Fruit fly (Drosophila melanogaster) whole organism, embryonic: ENCODE measurements around the gene CG33986.

Source experiments
- Bgb ChIP-seq: fragments of 200-800 bp; sonication (Bioruptor generic); IDR thresholded peaks from 2 replicates; pipeline ENCODE4 v1.3.6; 2022; ENCODE audit warnings: missing biosample characterization, missing genetic modification characterization; ENCODE audit not compliant: partially characterized antibody
- CG10565 ChIP-seq: fragments of 200-800 bp; sonication (Bioruptor generic); optimal IDR thresholded peaks from 3 replicates; lab custom pipeline; 2016; ENCODE audit warnings: missing biosample characterization, mild to moderate bottlenecking, missing genetic modification characterization
- CG11723 ChIP-seq: fragments of 200-800 bp; sonication (Bioruptor generic); optimal IDR thresholded peaks from 2 replicates; lab custom pipeline; 2017; ENCODE audit warnings: missing biosample characterization, mild to moderate bottlenecking, missing genetic modification characterization
- CG12299 ChIP-seq: fragments of 200-800 bp; sonication (Bioruptor generic); optimal IDR thresholded peaks from 2 replicates; lab custom pipeline; 2018; ENCODE audit warnings: missing biosample characterization, mild to moderate bottlenecking, missing genetic modification characterization
- CG13287 ChIP-seq: fragments of 200-800 bp; sonication (Bioruptor generic); IDR thresholded peaks from 2 replicates; pipeline ENCODE4 v1.3.6; 2022; ENCODE audit warnings: missing biosample characterization, missing genetic modification characterization; ENCODE audit not compliant: partially characterized antibody
- CG16863 ChIP-seq: fragments of 200-800 bp; sonication (Bioruptor generic); optimal IDR thresholded peaks from 3 replicates; lab custom pipeline; 2016; ENCODE audit warnings: missing biosample characterization, missing genetic modification characterization
- CG17361 ChIP-seq: fragments of 200-800 bp; sonication (Bioruptor generic); IDR thresholded peaks from 3 replicates; pipeline ENCODE4 v1.3.6; 2022; ENCODE audit warnings: missing biosample characterization, missing genetic modification characterization
- CG31441 ChIP-seq: fragments of 200-800 bp; sonication (Bioruptor generic); IDR thresholded peaks from 2 replicates; pipeline ENCODE4 v1.3.6; 2022; ENCODE audit warnings: missing biosample characterization, missing genetic modification characterization
- CG33213 ChIP-seq: fragments of 200-800 bp; sonication (Bioruptor generic); optimal IDR thresholded peaks from 3 replicates; lab custom pipeline; 2016; ENCODE audit warnings: missing biosample characterization, missing genetic modification characterization
- CG4854 ChIP-seq: fragments of 200-800 bp; sonication (Bioruptor generic); optimal IDR thresholded peaks from 2 replicates; lab custom pipeline; 2016; ENCODE audit warnings: missing biosample characterization, missing genetic modification characterization, inconsistent platforms
- CG7928 ChIP-seq: fragments of 200-800 bp; sonication (Bioruptor generic); optimal IDR thresholded peaks from 2 replicates; lab custom pipeline; 2017; ENCODE audit warnings: missing biosample characterization, mild to moderate bottlenecking, missing genetic modification characterization
- CG7963 ChIP-seq: fragments of 200-800 bp; sonication (Bioruptor generic); IDR thresholded peaks from 3 replicates; pipeline ENCODE4 v1.3.6; 2022; ENCODE audit warnings: missing biosample characterization, missing genetic modification characterization; ENCODE audit not compliant: partially characterized antibody
- CG7987 ChIP-seq: fragments of 200-800 bp; sonication (Bioruptor generic); optimal IDR thresholded peaks from 2 replicates; lab custom pipeline; 2018; ENCODE audit warnings: missing biosample characterization, mild to moderate bottlenecking, missing genetic modification characterization, moderate library complexity
- CG9932 ChIP-seq: fragments of 200-800 bp; sonication (Bioruptor generic); IDR thresholded peaks from 2 replicates; pipeline ENCODE4 v1.3.6; 2022; ENCODE audit warnings: missing biosample characterization, missing genetic modification characterization
- E2f1 ChIP-seq: fragments of 200-800 bp; sonication (Bioruptor generic); IDR thresholded peaks from 2 replicates; pipeline ENCODE4 v1.3.6; 2022; ENCODE audit warnings: missing biosample characterization, missing genetic modification characterization
- ERR ChIP-seq: fragments of 200-800 bp; sonication (Bioruptor generic); optimal IDR thresholded peaks from 2 replicates; lab custom pipeline; 2016; ENCODE audit warnings: missing biosample characterization, missing genetic modification characterization
- H15 ChIP-seq: fragments of 200-800 bp; sonication (Bioruptor generic); IDR thresholded peaks from 3 replicates; pipeline ENCODE4 v1.3.6; 2022; ENCODE audit warnings: missing biosample characterization, missing genetic modification characterization
- Hr3 ChIP-seq: fragments of 200-800 bp; sonication (Bioruptor generic); optimal IDR thresholded peaks from 3 replicates; lab custom pipeline; 2016; ENCODE audit warnings: missing biosample characterization, missing genetic modification characterization
- Nf-YA ChIP-seq: fragments of 200-800 bp; sonication (Bioruptor generic); IDR thresholded peaks from 2 replicates; pipeline ENCODE4 v1.3.6; 2022; ENCODE audit warnings: missing biosample characterization, missing genetic modification characterization
- Side ChIP-seq: fragments of 200-800 bp; sonication (Bioruptor generic); optimal IDR thresholded peaks from 2 replicates; lab custom pipeline; 2016; ENCODE audit warnings: missing biosample characterization, missing genetic modification characterization
- amos ChIP-seq: fragments of 200-800 bp; sonication (Bioruptor generic); IDR thresholded peaks from 2 replicates; pipeline ENCODE4 v1.3.6; 2022; ENCODE audit warnings: missing biosample characterization, missing genetic modification characterization; ENCODE audit not compliant: partially characterized antibody
- ap ChIP-seq: fragments of 200-800 bp; sonication (Bioruptor generic); IDR thresholded peaks from 2 replicates; pipeline ENCODE4 v1.3.6; 2022; ENCODE audit warnings: missing biosample characterization, missing genetic modification characterization
- bcd ChIP-seq: fragments of 200-800 bp; sonication (Bioruptor generic); optimal IDR thresholded peaks from 2 replicates; lab custom pipeline; 2017; ENCODE audit warnings: missing biosample characterization, mild to moderate bottlenecking, missing genetic modification characterization
- dati ChIP-seq: fragments of 200-800 bp; sonication (Bioruptor generic); IDR thresholded peaks from 2 replicates; pipeline ENCODE4 v1.3.6; 2022; ENCODE audit warnings: missing biosample characterization, missing genetic modification characterization
- dmrt99B ChIP-seq: fragments of 200-800 bp; sonication (Bioruptor generic); optimal IDR thresholded peaks from 2 replicates; lab custom pipeline; 2018; ENCODE audit warnings: missing biosample characterization, mild to moderate bottlenecking, missing genetic modification characterization, moderate library complexity
- fd3F ChIP-seq: fragments of 200-800 bp; sonication (Bioruptor generic); optimal IDR thresholded peaks from 2 replicates; lab custom pipeline; 2018; ENCODE audit warnings: missing biosample characterization, mild to moderate bottlenecking, missing genetic modification characterization, moderate library complexity
- grau ChIP-seq: fragments of 200-800 bp; optimal IDR thresholded peaks from 3 replicates; lab custom pipeline; 2019; ENCODE audit warnings: missing biosample characterization, mild to moderate bottlenecking, missing genetic modification characterization, moderate library complexity
- hkb ChIP-seq, 2 experiments: fragments of 200-800 bp in 1 of 2; fragments of >200 bp in 1 of 2; sonication (Bioruptor generic) in 1 of 2; IDR thresholded peaks in 1 of 2; optimal IDR thresholded peaks in 1 of 2; 2 replicates each; pipeline versions ENCODE4 v1.3.6 to Lab custom; 2017 to 2022; ENCODE audit warnings: missing biosample characterization in 1 of 2, missing genetic modification characterization in 1 of 2
- insv ChIP-seq, 2 experiments: fragments of 200-800 bp; sonication (Bioruptor generic); optimal IDR thresholded peaks; 3 replicates each; lab custom pipeline; 2016 to 2018; ENCODE audit warnings: missing biosample characterization in 2 of 2, missing genetic modification characterization in 2 of 2
- jigr1 ChIP-seq: fragments of 200-800 bp; sonication (Bioruptor generic); IDR thresholded peaks from 3 replicates; pipeline ENCODE4 v1.3.6; 2022; ENCODE audit warnings: missing biosample characterization, missing genetic modification characterization
- klu ChIP-seq: fragments of 200-800 bp; sonication (Bioruptor generic); IDR thresholded peaks from 2 replicates; pipeline ENCODE4 v1.3.6; 2022; ENCODE audit warnings: missing biosample characterization, missing genetic modification characterization
- kni ChIP-seq: fragments of 200-800 bp; sonication (Bioruptor generic); optimal IDR thresholded peaks from 3 replicates; lab custom pipeline; 2017; ENCODE audit warnings: mild to moderate bottlenecking, missing biosample characterization, missing genetic modification reagents, missing genetic modification characterization
- lbe ChIP-seq: fragments of 200-800 bp; sonication (Bioruptor generic); optimal IDR thresholded peaks from 2 replicates; lab custom pipeline; 2016; ENCODE audit warnings: missing biosample characterization, mild to moderate bottlenecking, missing genetic modification characterization
- mirr ChIP-seq: fragments of 200-800 bp; sonication (Bioruptor generic); optimal IDR thresholded peaks from 3 replicates; lab custom pipeline; 2018; ENCODE audit warnings: missing biosample characterization, mild to moderate bottlenecking, missing genetic modification characterization
- nerfin-1 ChIP-seq: fragments of 200-800 bp; sonication (Bioruptor generic); optimal IDR thresholded peaks from 3 replicates; lab custom pipeline; 2019; ENCODE audit warnings: missing biosample characterization, mild to moderate bottlenecking, missing genetic modification characterization, moderate library complexity
- peb ChIP-seq: fragments of 200-800 bp; sonication (Bioruptor generic); IDR thresholded peaks from 2 replicates; pipeline ENCODE4 v1.3.6; 2022; ENCODE audit warnings: missing biosample characterization, missing genetic modification characterization
- pnt ChIP-seq: fragments of 200-800 bp; sonication (Bioruptor generic); optimal IDR thresholded peaks from 3 replicates; lab custom pipeline; 2016; ENCODE audit warnings: missing biosample characterization, missing genetic modification characterization
- prd ChIP-seq, 3 experiments: fragments of >200 bp in 2 of 3; fragments of 200-800 bp in 1 of 3; sonication (Bioruptor generic) in 1 of 3; optimal IDR thresholded peaks in 2 of 3; IDR thresholded peaks in 1 of 3; 2 replicates in 2 of 3; 3 replicates in 1 of 3; pipeline versions ENCODE4 v1.3.6 to Lab custom; 2017 to 2022; ENCODE audit warnings: missing biosample characterization in 1 of 3, missing genetic modification characterization in 1 of 3
- psq ChIP-seq: fragments of 200-800 bp; sonication (Bioruptor generic); optimal IDR thresholded peaks from 2 replicates; lab custom pipeline; 2017; ENCODE audit warnings: missing biosample characterization, missing genetic modification characterization
- ro ChIP-seq: fragments of 200-800 bp; sonication (Bioruptor generic); IDR thresholded peaks from 2 replicates; pipeline ENCODE4 v1.3.6; 2022; ENCODE audit warnings: missing biosample characterization, missing genetic modification characterization
- sd ChIP-seq: fragments of 200-800 bp; sonication (Bioruptor generic); optimal IDR thresholded peaks from 3 replicates; lab custom pipeline; 2018; ENCODE audit warnings: missing biosample characterization, mild to moderate bottlenecking, missing genetic modification characterization, moderate library complexity
- slp2 ChIP-seq: fragments of 200-800 bp; sonication (Bioruptor generic); optimal IDR thresholded peaks from 2 replicates; lab custom pipeline; 2016; ENCODE audit warnings: missing biosample characterization, missing genetic modification characterization
- sna ChIP-seq: fragments of 200-800 bp; sonication (Bioruptor generic); IDR thresholded peaks from 2 replicates; pipeline ENCODE4 v1.3.6; 2022; ENCODE audit warnings: missing biosample characterization, missing genetic modification characterization; ENCODE audit not compliant: partially characterized antibody
- stwl ChIP-seq: fragments of 200-800 bp; sonication (Bioruptor generic); optimal IDR thresholded peaks from 3 replicates; lab custom pipeline; 2018; ENCODE audit warnings: missing biosample characterization, mild to moderate bottlenecking, missing genetic modification characterization, moderate library complexity
- vfl ChIP-seq: fragments of 200-800 bp; sonication (Bioruptor generic); optimal IDR thresholded peaks from 2 replicates; lab custom pipeline; 2016; ENCODE audit warnings: missing biosample characterization, missing genetic modification characterization
- vvl ChIP-seq: fragments of 200-800 bp; sonication (Bioruptor generic); IDR thresholded peaks from 2 replicates; pipeline ENCODE4 v1.3.6; 2022; ENCODE audit warnings: missing biosample characterization, missing genetic modification characterization
- wek ChIP-seq: fragments of 200-800 bp; sonication (Bioruptor generic); optimal IDR thresholded peaks from 3 replicates; lab custom pipeline; 2018; ENCODE audit warnings: missing biosample characterization, mild to moderate bottlenecking, missing genetic modification characterization, moderate library complexity

The CG33986 gene

dm6 chr3L:15534274-15535227, 9.5 kb upstream of the CG33986 start (continued):
- no peak for TF ChIP-seq peb
- peak; percentile 99 for TF ChIP-seq kni (GFP tag; lab: Kevin White, UChicago)
- TF ChIP-seq dati (GFP tag; lab: Robert Waterston, UW), result no peak
- peak; percentile 61 for TF ChIP-seq CG11723 (GFP tag; lab: Kevin White, UChicago)
- TF ChIP-seq slp2 (GFP tag; lab: Kevin White, UChicago), result peak; percentile 41
- peak; percentile 72 for TF ChIP-seq bcd (GFP tag; lab: Kevin White, UChicago)
- peak; percentile 33 for TF ChIP-seq fd3F (GFP tag; lab: Kevin White, UChicago)
- TF ChIP-seq mirr, result no peak
- peak; percentile 23 for TF ChIP-seq vfl (GFP tag; lab: Kevin White, UChicago)
- TF ChIP-seq nerfin-1 (tag; lab: Kevin White, UChicago), result peak; percentile 53
- TF ChIP-seq pnt, result peak; percentile 56
- TF ChIP-seq prd (optimal IDR thresholded peaks at IDR 0.05; lab: Kevin White, UChicago), result no peak
- peak; percentile 58 for TF ChIP-seq prd (GFP tag; IDR thresholded peaks at IDR 0.05; lab: Robert Waterston, UW)
- no peak for TF ChIP-seq ERR (GFP tag; lab: Kevin White, UChicago)
- TF ChIP-seq CG4854, result no peak
- TF ChIP-seq vvl (GFP tag; lab: Robert Waterston, UW), result peak; percentile 11; the same call in 1 of the 2 replicates
- TF ChIP-seq CG16863, result peak; percentile 62
- TF ChIP-seq amos (GFP tag; lab: Robert Waterston, UW), result no peak
- no peak for TF ChIP-seq CG7928 (GFP tag; lab: Kevin White, UChicago)
- no peak for TF ChIP-seq ro (GFP tag; lab: Robert Waterston, UW)
- TF ChIP-seq CG7963 (GFP tag; lab: Robert Waterston, UW), result no peak
- no peak for TF ChIP-seq lbe
- TF ChIP-seq sna (GFP tag; lab: Robert Waterston, UW), result no peak
- TF ChIP-seq CG9932, result peak; percentile 66
- peak; percentile 59; the same call in 1 of the 2 replicates for TF ChIP-seq CG31441
- no peak for TF ChIP-seq stwl
- no peak for TF ChIP-seq klu (GFP tag; lab: Robert Waterston, UW)
- no peak for TF ChIP-seq hkb (optimal IDR thresholded peaks at IDR 0.05; lab: Kevin White, UChicago)
- 0 out of 2 replicates have a peak, but pooled peaks have one; percentile 35 for TF ChIP-seq hkb (GFP tag; IDR thresholded peaks at IDR 0.05; lab: Robert Waterston, UW)
- no peak for TF ChIP-seq CG33213 (GFP tag; lab: Kevin White, UChicago)
- TF ChIP-seq Nf-YA (GFP tag; lab: Robert Waterston, UW), result no peak
- TF ChIP-seq Side (GFP tag; lab: Kevin White, UChicago), result peak; percentile 32
- peak; percentile 73 for TF ChIP-seq grau (tag; lab: Kevin White, UChicago)
- TF ChIP-seq sd (tag; lab: Kevin White, UChicago), result peak; percentile 95
- TF ChIP-seq CG17361, result peak; percentile 90
- TF ChIP-seq CG12299 (tag; lab: Kevin White, UChicago), result no peak
- TF ChIP-seq E2f1 (GFP tag; lab: Robert Waterston, UW), result 0 out of 2 replicates have a peak, but pooled peaks have one; percentile 20
- no peak for TF ChIP-seq CG10565
- no peak for TF ChIP-seq insv (GFP tag; optimal IDR thresholded peaks at IDR 0.05; lab: Kevin White, UChicago)
- peak; percentile 65 for TF ChIP-seq Hr3 (GFP tag; lab: Kevin White, UChicago)
- TF ChIP-seq dmrt99B, result peak; percentile 63
- no peak for TF ChIP-seq CG7987 (GFP tag; lab: Kevin White, UChicago)
- TF ChIP-seq CG13287, result no peak
- TF ChIP-seq psq (GFP tag; lab: Kevin White, UChicago), result peak; percentile 20
- TF ChIP-seq ap (GFP tag; lab: Robert Waterston, UW), result 0 out of 2 replicates have a peak, but pooled peaks have one; percentile 7
- no peak for TF ChIP-seq Bgb (GFP tag; lab: Robert Waterston, UW)
- TF ChIP-seq jigr1 (GFP tag; lab: Robert Waterston, UW), result no peak
- TF ChIP-seq wek (GFP tag; lab: Kevin White, UChicago), result no peak
- no peak for TF ChIP-seq H15 (GFP tag; lab: Robert Waterston, UW)
